Fruit fly (Drosophila melanogaster): Measurements from ENCODE around the gene CG14879.
A peak's percentile ranks its signal among the peaks of the same experiment; 100 is the strongest.

The CG14879 gene

DNA sequence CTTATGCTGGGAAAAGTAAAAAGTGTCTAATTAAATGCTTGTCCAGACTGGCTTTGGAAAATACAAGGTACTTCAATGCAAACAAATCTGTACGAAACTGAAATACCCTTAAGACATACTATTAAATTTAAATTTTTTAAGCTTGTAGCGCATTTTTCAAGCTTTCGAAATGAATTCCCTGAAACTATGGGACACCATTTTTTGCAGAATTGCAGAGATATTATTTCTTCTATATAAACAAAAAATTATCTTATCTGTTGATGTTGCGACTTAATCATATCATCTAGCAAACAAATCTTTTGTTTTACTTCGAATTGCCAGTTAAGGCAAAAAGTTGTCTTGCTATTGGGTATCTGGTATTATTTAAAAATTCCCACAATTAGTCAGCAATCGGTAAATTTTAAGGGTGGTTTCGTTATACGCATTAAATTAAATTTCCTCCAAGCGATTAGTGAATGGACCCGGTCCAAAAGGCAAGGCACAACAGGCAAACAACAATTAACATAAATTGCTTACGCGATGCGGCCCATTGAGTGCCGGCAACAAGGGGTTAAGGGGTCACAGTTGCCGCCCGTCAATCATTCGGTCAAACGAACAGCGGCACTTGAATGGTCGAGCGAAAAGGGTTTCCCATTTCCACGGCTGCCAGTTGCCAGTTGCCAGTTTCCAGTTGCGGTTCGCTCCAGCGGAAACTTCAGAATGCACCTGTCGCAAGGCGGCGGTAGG lies 12.5 kb downstream of the CG14879 start (continued):
- peak; percentile 64 for TF ChIP-seq OdsH (GFP tag; optimal IDR thresholded peaks at IDR 0.05)
- TF ChIP-seq Met (GFP tag; optimal IDR thresholded peaks at IDR 0.05), result peak; percentile 70
- TF ChIP-seq CG34406 (GFP tag; optimal IDR thresholded peaks at IDR 0.05), result peak; percentile 28
- no peak for TF ChIP-seq dsx (GFP tag; optimal IDR thresholded peaks at IDR 0.05; ENCODE audit: poor library complexity, severe bottlenecking)
- peak; percentile 90 for TF ChIP-seq CG32006 (GFP tag; optimal IDR thresholded peaks at IDR 0.05)
- TF ChIP-seq fd59A (GFP tag; optimal IDR thresholded peaks at IDR 0.05), result no peak
- TF ChIP-seq fkh (GFP tag; optimal IDR thresholded peaks at IDR 0.05), result peak; percentile 22
- no peak for TF ChIP-seq Ets96B (tag; optimal IDR thresholded peaks at IDR 0.05)
- TF ChIP-seq Blimp-1 (GFP tag; optimal IDR thresholded peaks at IDR 0.05), result no peak
- TF ChIP-seq spab (GFP tag; optimal IDR thresholded peaks at IDR 0.05), result no peak
- no peak for TF ChIP-seq CG9139 (GFP tag; optimal IDR thresholded peaks at IDR 0.05)
- TF ChIP-seq CG11294 (GFP tag; IDR thresholded peaks at IDR 0.05), result no peak
- TF ChIP-seq Gug (GFP tag; IDR thresholded peaks at IDR 0.05), result no peak
- TF ChIP-seq Sox14 (GFP tag; optimal IDR thresholded peaks at IDR 0.05), result peak; percentile 38
- peak in 1 of 2 experiments; percentile 60 for TF ChIP-seq salr (GFP tag; optimal IDR thresholded peaks at IDR 0.05)
- 0 out of 3 replicates have a peak, but pooled peaks have one; percentile 43 for TF ChIP-seq eg (GFP tag; IDR thresholded peaks at IDR 0.05)
- TF ChIP-seq CG15336 (GFP tag; IDR thresholded peaks at IDR 0.05), result peak; percentile 51; the same call in 1 of the 2 replicates
- TF ChIP-seq pdm3 (GFP tag; optimal IDR thresholded peaks at IDR 0.05), result peak; percentile 53
- TF ChIP-seq Ets21C (GFP tag; optimal IDR thresholded peaks at IDR 0.05), result peak; percentile 34
- peak; percentile 45 for TF ChIP-seq net (GFP tag; optimal IDR thresholded peaks at IDR 0.05)
- no peak for TF ChIP-seq Sox15 (GFP tag; optimal IDR thresholded peaks at IDR 0.05)
- peak; percentile 46 for TF ChIP-seq CG31627 (GFP tag; optimal IDR thresholded peaks at IDR 0.05)
- TF ChIP-seq CG6163 (GFP tag; IDR thresholded peaks at IDR 0.05), result no peak
- TF ChIP-seq CG8632 (GFP tag; optimal IDR thresholded peaks at IDR 0.05), result no peak

DNA sequence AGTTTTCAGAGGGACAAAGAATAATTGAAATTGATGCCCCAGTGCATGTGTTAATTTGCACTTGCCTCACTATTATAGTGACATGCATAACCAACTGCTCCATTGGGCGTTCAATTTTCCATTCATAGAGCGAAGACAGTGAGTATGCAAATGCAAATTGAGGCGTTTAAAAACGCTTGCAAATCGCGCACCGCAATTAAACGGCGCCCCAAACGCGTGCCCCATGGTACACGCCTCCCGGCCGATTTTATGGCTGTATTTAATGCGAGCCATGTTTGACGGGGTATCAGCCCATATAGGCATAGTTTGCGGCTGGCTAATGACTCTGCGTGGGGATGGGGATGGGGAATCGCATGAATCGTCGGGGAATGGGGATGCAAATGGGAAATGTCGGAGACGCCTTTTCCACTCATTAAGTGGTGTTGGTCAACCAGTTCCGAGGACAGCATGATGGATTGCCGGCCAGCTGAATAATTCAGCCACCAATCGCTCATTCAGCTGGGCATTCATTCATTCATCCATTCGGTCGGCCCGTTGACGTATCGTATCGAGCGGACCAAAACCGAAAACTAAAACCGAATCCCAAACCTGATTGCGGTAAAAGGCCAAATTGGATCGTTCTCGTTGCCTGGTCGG lies 13.5 kb downstream of the CG14879 start:
- TF ChIP-seq CG31627 (GFP tag; optimal IDR thresholded peaks at IDR 0.05) (no peak), CG9139 (GFP tag; optimal IDR thresholded peaks at IDR 0.05) (no peak), fkh (GFP tag; optimal IDR thresholded peaks at IDR 0.05) (no peak), CG6854 (GFP tag; optimal IDR thresholded peaks at IDR 0.05) (no peak), Ets96B (tag; optimal IDR thresholded peaks at IDR 0.05) (no peak), cyc (GFP tag; optimal IDR thresholded peaks at IDR 0.05) (no peak), eg (GFP tag; IDR thresholded peaks at IDR 0.05) (0 out of 3 replicates have a peak, but pooled peaks have one; percentile 20), CG7368 (GFP tag; optimal IDR thresholded peaks at IDR 0.05) (no peak), lz (GFP tag; optimal IDR thresholded peaks at IDR 0.05) (no peak), CG1621 (tag; optimal IDR thresholded peaks at IDR 0.05) (no peak), Ets21C (GFP tag; optimal IDR thresholded peaks at IDR 0.05) (no peak), Hr39 (GFP tag; optimal IDR thresholded peaks at IDR 0.05) (no peak), ss (GFP tag; optimal IDR thresholded peaks at IDR 0.05) (peak in 1 of 2 experiments; percentile 28), CG3919 (GFP tag; optimal IDR thresholded peaks at IDR 0.05) (no peak), achi (GFP tag; optimal IDR thresholded peaks at IDR 0.05) (no peak), CG11294 (GFP tag; IDR thresholded peaks at IDR 0.05) (no peak), topi (GFP tag; optimal IDR thresholded peaks at IDR 0.05) (no peak), Eip93F (GFP tag; optimal IDR thresholded peaks at IDR 0.05) (no peak), fd85E (GFP tag; optimal IDR thresholded peaks at IDR 0.05) (no peak), CG11902 (GFP tag; optimal IDR thresholded peaks at IDR 0.05) (no peak), CG6276 (GFP tag; optimal IDR thresholded peaks at IDR 0.05) (peak; percentile 43), CG11762 (GFP tag; optimal IDR thresholded peaks at IDR 0.05; ENCODE audit: insufficient read depth) (no peak), CG34406 (GFP tag; optimal IDR thresholded peaks at IDR 0.05) (no peak), Gug (GFP tag; IDR thresholded peaks at IDR 0.05) (peak; percentile 10; the same call in 1 of the 2 replicates), CG6808 (GFP tag; optimal IDR thresholded peaks at IDR 0.05) (no peak), OdsH (GFP tag; optimal IDR thresholded peaks at IDR 0.05) (no peak), CG8319 (GFP tag; optimal IDR thresholded peaks at IDR 0.05) (no peak), spab (GFP tag; optimal IDR thresholded peaks at IDR 0.05) (no peak), fd59A (GFP tag; optimal IDR thresholded peaks at IDR 0.05) (no peak), Sox15 (GFP tag; optimal IDR thresholded peaks at IDR 0.05) (no peak), dsx (GFP tag; optimal IDR thresholded peaks at IDR 0.05; ENCODE audit: poor library complexity, severe bottlenecking) (no peak), acj6 (GFP tag; optimal IDR thresholded peaks at IDR 0.05) (no peak), Smox (GFP tag; optimal IDR thresholded peaks at IDR 0.05) (no peak), net (GFP tag; optimal IDR thresholded peaks at IDR 0.05) (no peak), CG8119 (GFP tag; IDR thresholded peaks at IDR 0.05) (no peak), Blimp-1 (GFP tag; optimal IDR thresholded peaks at IDR 0.05) (no peak), svp (GFP tag) (no peak), Met (GFP tag; optimal IDR thresholded peaks at IDR 0.05) (no peak)
